Worm (Caenorhabditis elegans) whole organism, L1 larva: ENCODE measurements around the gene clec-55.

ENCODE experiments used
- C16A3.4 ChIP-seq: fragments of 150-350 bp; optimal IDR thresholded peaks from 2 replicates; lab custom pipeline; 2014; ENCODE audit warnings: missing biosample characterization, missing genetic modification characterization
- Y116A8C.19 ChIP-seq: sonication (generic microtip); optimal IDR thresholded peaks from 2 replicates; lab custom pipeline; 2016; ENCODE audit warnings: missing compliant biosample characterization, missing genetic modification characterization, borderline replicate concordance
- alr-1 ChIP-seq: fragments of 200-800 bp; sonication (Bioruptor generic); optimal IDR thresholded peaks from 2 replicates; lab custom pipeline; 2018; ENCODE audit warnings: borderline replicate concordance, mild to moderate bottlenecking, missing genetic modification characterization, missing compliant biosample characterization
- aly-2 ChIP-seq: fragments of 150-350 bp; optimal IDR thresholded peaks from 2 replicates; lab custom pipeline; 2014; ENCODE audit warnings: missing biosample characterization, missing genetic modification characterization
- blmp-1 ChIP-seq: fragments of 150-350 bp; optimal IDR thresholded peaks from 2 replicates; lab custom pipeline; 2014; ENCODE audit warnings: missing biosample characterization, missing genetic modification characterization
- ceh-8 ChIP-seq: fragments of 200-800 bp; sonication (Bioruptor generic); optimal IDR thresholded peaks from 2 replicates; lab custom pipeline; 2018; ENCODE audit warnings: mild to moderate bottlenecking, missing genetic modification characterization, moderate library complexity, missing compliant biosample characterization
- ceh-82 ChIP-seq, 3 experiments: fragments of 150-350 bp in 1 of 3; sonication (generic microtip) in 2 of 3; optimal IDR thresholded peaks; 2 replicates each; lab custom pipeline; 2014 to 2017; ENCODE audit warnings: missing biosample characterization in 3 of 3, missing genetic modification characterization in 3 of 3
- dsc-1 ChIP-seq: sonication (generic microtip); optimal IDR thresholded peaks from 2 replicates; lab custom pipeline; 2016; ENCODE audit warnings: mild to moderate bottlenecking, missing genetic modification characterization, missing compliant biosample characterization
- efl-1 ChIP-seq, 4 experiments: fragments of 150-350 bp; optimal IDR thresholded peaks in 3 of 4; peaks in 1 of 4; 1 replicate in 1 of 4; 2 replicates in 3 of 4; lab custom pipeline; 2014; ENCODE audit warnings: missing biosample characterization in 2 of 4, missing genetic modification characterization in 2 of 4, missing genetic modification reagents in 2 of 4
- egl-27 ChIP-seq, 2 experiments: fragments of 150-350 bp in 1 of 2; sonication (generic microtip); optimal IDR thresholded peaks; 3 replicates each; lab custom pipeline; 2017 to 2018; ENCODE audit warnings: missing biosample characterization in 2 of 2, missing genetic modification characterization in 2 of 2, missing genetic modification reagents in 2 of 2
- elt-2 ChIP-seq: sonication (generic microtip); optimal IDR thresholded peaks from 2 replicates; lab custom pipeline; 2016; ENCODE audit warnings: missing genetic modification characterization, mild to moderate bottlenecking, inconsistent platforms, missing compliant biosample characterization, missing genetic modification reagents
- elt-3 ChIP-seq, 6 experiments: fragments of 150-350 bp in 1 of 6; sonication (generic microtip); optimal IDR thresholded peaks; 2 replicates each; lab custom pipeline; 2017 to 2018; ENCODE audit warnings: missing biosample characterization in 6 of 6, missing genetic modification characterization in 6 of 6, inconsistent platforms in 1 of 6
- ets-5 ChIP-seq: fragments of 200-800 bp; sonication (Bioruptor generic); IDR thresholded peaks from 2 replicates; pipeline ENCODE4 v1.3.6; 2022; ENCODE audit warnings: missing genetic modification characterization, missing compliant biosample characterization
- fkh-8 ChIP-seq: sonication (generic microtip); optimal IDR thresholded peaks from 2 replicates; lab custom pipeline; 2016; ENCODE audit warnings: mild to moderate bottlenecking, missing genetic modification characterization, missing compliant biosample characterization
- hlh-17 ChIP-seq: fragments of 200-800 bp; sonication (Bioruptor generic); optimal IDR thresholded peaks from 2 replicates; lab custom pipeline; 2018; ENCODE audit warnings: missing genetic modification characterization, mild to moderate bottlenecking, missing compliant biosample characterization, moderate library complexity, borderline replicate concordance
- hlh-4 ChIP-seq: sonication (generic microtip); optimal IDR thresholded peaks from 2 replicates; lab custom pipeline; 2016; ENCODE audit warnings: mild to moderate bottlenecking, missing genetic modification characterization, missing compliant biosample characterization
- hpl-2 ChIP-seq: fragments of 150-350 bp; optimal IDR thresholded peaks from 2 replicates; lab custom pipeline; 2014; ENCODE audit warnings: missing biosample characterization, missing genetic modification reagents, missing genetic modification characterization
- irx-1 ChIP-seq: sonication (generic microtip); optimal IDR thresholded peaks from 2 replicates; lab custom pipeline; 2016; ENCODE audit warnings: missing genetic modification characterization, missing compliant biosample characterization
- isw-1 ChIP-seq: fragments of 200-800 bp; sonication (Bioruptor generic); IDR thresholded peaks from 2 replicates; pipeline ENCODE4 v1.3.6; 2022; ENCODE audit warnings: missing genetic modification characterization, missing compliant biosample characterization
- lin-14 ChIP-seq: fragments of 200-800 bp; sonication (Bioruptor generic); optimal IDR thresholded peaks from 2 replicates; lab custom pipeline; 2018; ENCODE audit warnings: mild to moderate bottlenecking, missing genetic modification characterization, moderate library complexity, missing compliant biosample characterization
- lin-39 ChIP-seq: fragments of 150-350 bp; optimal IDR thresholded peaks from 2 replicates; lab custom pipeline; 2014; ENCODE audit warnings: missing biosample characterization, missing genetic modification reagents, missing genetic modification characterization
- mab-9 ChIP-seq: fragments of 200-800 bp; sonication (Bioruptor generic); IDR thresholded peaks from 2 replicates; pipeline ENCODE4 v1.3.6; 2022; ENCODE audit warnings: missing genetic modification reagents, missing genetic modification characterization, missing compliant biosample characterization
- nhr-12 ChIP-seq: sonication (generic microtip); optimal IDR thresholded peaks from 2 replicates; lab custom pipeline; 2017; ENCODE audit warnings: missing biosample characterization, missing genetic modification characterization
- nhr-19 ChIP-seq: fragments of 200-800 bp; sonication (Bioruptor generic); conservative IDR thresholded peaks from 2 replicates; pipeline ENCODE4 v1.3.6; 2022; ENCODE audit warnings: missing genetic modification characterization, missing compliant biosample characterization
- nhr-20 ChIP-seq: sonication (generic microtip); optimal IDR thresholded peaks from 2 replicates; lab custom pipeline; 2016; ENCODE audit warnings: mild to moderate bottlenecking, missing genetic modification characterization, missing compliant biosample characterization
- nhr-237 ChIP-seq: fragments of 150-350 bp; optimal IDR thresholded peaks from 2 replicates; lab custom pipeline; 2014; ENCODE audit warnings: missing biosample characterization, missing genetic modification characterization
- nhr-28 ChIP-seq: fragments of 150-350 bp; optimal IDR thresholded peaks from 2 replicates; lab custom pipeline; 2014; ENCODE audit warnings: missing biosample characterization, missing genetic modification characterization
- nhr-71 ChIP-seq: sonication (generic microtip); optimal IDR thresholded peaks from 2 replicates; lab custom pipeline; 2016; ENCODE audit warnings: mild to moderate bottlenecking, missing genetic modification characterization, moderate library complexity, missing compliant biosample characterization
- nhr-76 ChIP-seq: sonication (generic microtip); optimal IDR thresholded peaks from 2 replicates; lab custom pipeline; 2017; ENCODE audit warnings: missing biosample characterization, missing genetic modification characterization
- nhr-84 ChIP-seq: sonication (generic microtip); optimal IDR thresholded peaks from 2 replicates; lab custom pipeline; 2017; ENCODE audit warnings: missing biosample characterization, missing genetic modification characterization
- nhr-85 ChIP-seq: sonication (generic microtip); peaks from one replicate; lab custom pipeline; 2016; ENCODE audit warnings: missing genetic modification characterization, inconsistent platforms, missing compliant biosample characterization
- pag-3 ChIP-seq: sonication (generic microtip); optimal IDR thresholded peaks from 2 replicates; lab custom pipeline; 2017; ENCODE audit warnings: missing genetic modification characterization, mild to moderate bottlenecking, missing compliant biosample characterization, antibody characterized with exemption, borderline replicate concordance; ENCODE audit not compliant: insufficient read depth
- pax-3 ChIP-seq: fragments of 200-800 bp; sonication (Bioruptor generic); optimal IDR thresholded peaks from 2 replicates; lab custom pipeline; 2018; ENCODE audit warnings: mild to moderate bottlenecking, missing genetic modification characterization, moderate library complexity, missing compliant biosample characterization
- pqm-1 ChIP-seq: sonication (generic microtip); optimal IDR thresholded peaks from 3 replicates; lab custom pipeline; 2017; ENCODE audit warnings: missing biosample characterization, missing genetic modification characterization
- rnt-1 ChIP-seq: sonication (generic microtip); optimal IDR thresholded peaks from 2 replicates; lab custom pipeline; 2016; ENCODE audit warnings: mild to moderate bottlenecking, missing genetic modification characterization, moderate library complexity, missing compliant biosample characterization
- skn-1 ChIP-seq: fragments of 150-350 bp; optimal IDR thresholded peaks from 2 replicates; lab custom pipeline; 2014; ENCODE audit warnings: missing biosample characterization, missing genetic modification characterization
- snpc-4 ChIP-seq: fragments of 150-350 bp; optimal IDR thresholded peaks from 2 replicates; lab custom pipeline; 2014; ENCODE audit warnings: missing biosample characterization, missing genetic modification characterization
- sup-37 ChIP-seq: fragments of 200-800 bp; sonication (Bioruptor generic); optimal IDR thresholded peaks from 2 replicates; lab custom pipeline; 2018; ENCODE audit warnings: mild to moderate bottlenecking, missing genetic modification characterization, missing compliant biosample characterization
- swsn-7 ChIP-seq: sonication (generic microtip); optimal IDR thresholded peaks from 2 replicates; lab custom pipeline; 2016; ENCODE audit warnings: missing genetic modification characterization, missing compliant biosample characterization
- tlp-1 ChIP-seq: fragments of 150-350 bp; optimal IDR thresholded peaks from 2 replicates; lab custom pipeline; 2014; ENCODE audit warnings: missing biosample characterization, missing genetic modification characterization
- unc-130 ChIP-seq: fragments of 150-350 bp; optimal IDR thresholded peaks from 2 replicates; lab custom pipeline; 2017; ENCODE audit warnings: missing biosample characterization, missing genetic modification characterization, inconsistent platforms
- unc-30 ChIP-seq: sonication (generic microtip); optimal IDR thresholded peaks from 2 replicates; lab custom pipeline; 2017; ENCODE audit warnings: missing biosample characterization, missing genetic modification characterization
- unc-62 ChIP-seq: fragments of 150-350 bp; optimal IDR thresholded peaks from 2 replicates; lab custom pipeline; 2014; ENCODE audit warnings: missing biosample characterization, missing genetic modification reagents, missing genetic modification characterization
- unc-98 ChIP-seq: fragments of 200-800 bp; sonication (Bioruptor generic); IDR thresholded peaks from 2 replicates; pipeline ENCODE4 v1.3.6; 2022; ENCODE audit warnings: missing genetic modification characterization, missing compliant biosample characterization
- zip-4 ChIP-seq: fragments of 200-800 bp; sonication (Bioruptor generic); optimal IDR thresholded peaks from 2 replicates; lab custom pipeline; 2018; ENCODE audit warnings: mild to moderate bottlenecking, missing genetic modification characterization, moderate library complexity, missing compliant biosample characterization

Gene clec-55

DNA sequence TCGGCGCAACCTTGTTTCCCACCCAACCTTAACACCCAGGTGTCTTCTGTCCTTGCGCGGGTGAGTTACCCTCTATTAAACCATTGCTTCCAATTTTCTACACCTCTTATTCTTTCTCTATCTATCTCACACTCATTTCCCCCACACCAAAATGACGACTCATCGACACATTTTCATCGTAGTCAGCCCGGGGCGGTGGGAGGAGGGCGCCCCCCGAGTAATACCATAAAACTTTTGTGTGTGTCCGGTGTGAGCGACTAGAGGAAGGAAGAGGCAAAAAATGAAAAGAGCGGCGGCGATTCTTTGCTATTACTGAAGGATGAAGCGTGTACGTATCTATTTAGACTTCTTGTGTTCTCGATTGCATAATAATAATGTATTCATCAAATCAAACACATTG lies 25.7 kb downstream of the clec-55 start:
- TF ChIP-seq snpc-4 (tag; lab: Kevin White, UChicago) (no peak), lin-14 (GFP tag; lab: Kevin White, UChicago) (peak; percentile 62), nhr-84 (tag; lab: Kevin White, UChicago) (no peak), efl-1 (optimal IDR thresholded peaks at IDR 0.05; lab: Kevin White, UChicago) (no peak), efl-1 (GFP tag; optimal IDR thresholded peaks at IDR 0.05 in 1 of 2; lab: Kevin White, UChicago) (peak in 1 of 2 experiments; percentile 74), rnt-1 (peak; percentile 20), elt-2 (tag; lab: Kevin White, UChicago) (peak; percentile 17), nhr-71 (peak; percentile 1), pax-3 (tag; lab: Kevin White, UChicago) (peak; percentile 6)

DNA sequence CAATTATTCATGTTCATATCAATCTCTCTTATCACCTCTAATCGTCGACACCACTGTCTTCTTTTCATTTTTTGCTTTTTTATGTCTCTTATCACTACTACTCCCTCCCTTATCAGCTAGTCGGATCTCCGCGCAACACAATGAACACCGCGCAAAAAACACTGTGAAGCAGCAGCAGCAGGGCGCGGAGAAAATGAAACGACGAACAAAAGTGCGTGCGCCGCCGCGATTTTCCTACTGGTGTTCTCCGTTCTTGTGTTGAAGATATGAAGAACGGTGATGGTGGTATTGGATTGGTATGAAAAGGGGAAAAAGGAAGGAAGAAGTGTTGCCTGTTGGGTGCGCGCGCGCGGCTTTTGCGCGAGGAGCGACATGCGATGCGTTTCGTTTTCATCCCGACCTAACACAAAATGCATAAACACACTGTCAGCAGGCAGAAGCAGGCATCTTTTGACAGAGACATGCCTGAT lies 26.7 kb downstream of the clec-55 start:
- TF ChIP-seq ceh-82 (tag; optimal IDR thresholded peaks at IDR 0.05; lab: Kevin White, UChicago) (no peak), tlp-1 (tag; lab: Kevin White, UChicago) (peak; percentile 31), elt-2 (tag; lab: Kevin White, UChicago) (peak; percentile 83), nhr-76 (tag; lab: Kevin White, UChicago) (no peak), nhr-85 (peak; percentile 71), ceh-8 (no peak), blmp-1 (tag; lab: Kevin White, UChicago) (peak; percentile 75), hlh-4 (tag; lab: Kevin White, UChicago) (no peak), nhr-19 (GFP tag; lab: Robert Waterston, UW) (no peak), Y116A8C.19 (tag; lab: Kevin White, UChicago) (no peak), skn-1 (tag; lab: Kevin White, UChicago) (no peak), zip-4 (GFP tag; lab: Kevin White, UChicago) (no peak), pag-3 (no peak), snpc-4 (tag; lab: Kevin White, UChicago) (no peak), lin-14 (GFP tag; lab: Kevin White, UChicago) (peak; percentile 62), nhr-12 (no peak), sup-37 (GFP tag; lab: Kevin White, UChicago) (no peak), unc-130 (tag; lab: Kevin White, UChicago) (no peak), elt-3 (tag; optimal IDR thresholded peaks at IDR 0.05; lab: Kevin White, UChicago) (peak in 1 of 6 experiments; percentile 25), aly-2 (tag; lab: Kevin White, UChicago) (no peak), ets-5 (GFP tag; lab: Robert Waterston, UW) (no peak), pqm-1 (tag; lab: Kevin White, UChicago) (peak; percentile 80), swsn-7 (tag; lab: Kevin White, UChicago) (no peak), isw-1 (GFP tag; lab: Robert Waterston, UW) (no peak), egl-27 (tag; optimal IDR thresholded peaks at IDR 0.05; lab: Kevin White, UChicago) (no peak), lin-39 (tag; lab: Kevin White, UChicago) (no peak), unc-98 (GFP tag; lab: Robert Waterston, UW) (no peak), unc-30 (no peak), nhr-237 (tag; lab: Kevin White, UChicago) (no peak), nhr-28 (tag; lab: Kevin White, UChicago) (no peak)

ce11 chrV:14506713-14507675 lies 27.9 kb downstream of the clec-55 start:
- TF ChIP-seq hlh-17 (GFP tag; lab: Kevin White, UChicago) (no peak), nhr-84 (tag; lab: Kevin White, UChicago) (no peak), mab-9 (no peak), nhr-28 (tag; lab: Kevin White, UChicago) (no peak), irx-1 (tag; lab: Kevin White, UChicago) (peak; percentile 26), lin-39 (tag; lab: Kevin White, UChicago) (peak; percentile 18), zip-4 (GFP tag; lab: Kevin White, UChicago) (no peak), blmp-1 (tag; lab: Kevin White, UChicago) (peak; percentile 81), alr-1 (no peak), unc-62 (GFP tag; lab: Kevin White, UChicago) (no peak), nhr-20 (peak; percentile 10), C16A3.4 (peak; percentile 18), dsc-1 (tag; lab: Kevin White, UChicago) (no peak), skn-1 (tag; lab: Kevin White, UChicago) (no peak), hpl-2 (GFP tag; lab: Kevin White, UChicago) (no peak), pag-3 (no peak), rnt-1 (peak; percentile 43), fkh-8 (tag; lab: Kevin White, UChicago) (no peak), nhr-71 (peak; percentile 27)
